Worm (Caenorhabditis elegans) whole organism, L1 larva: Measurements from ENCODE around the gene T25B9.1.

Experiments used
- C16A3.4 ChIP-seq: fragments of 150-350 bp; optimal IDR thresholded peaks from 2 replicates; lab custom pipeline; 2014; ENCODE audit warnings: missing biosample characterization, missing genetic modification characterization
- alr-1 ChIP-seq: fragments of 200-800 bp; sonication (Bioruptor generic); optimal IDR thresholded peaks from 2 replicates; lab custom pipeline; 2018; ENCODE audit warnings: borderline replicate concordance, mild to moderate bottlenecking, missing genetic modification characterization, missing compliant biosample characterization
- ama-1 ChIP-seq: fragments of 150-350 bp; optimal IDR thresholded peaks from 2 replicates; lab custom pipeline; 2014
- ces-1 ChIP-seq: fragments of 150-350 bp; optimal IDR thresholded peaks from 2 replicates; lab custom pipeline; 2014; ENCODE audit warnings: missing biosample characterization, missing genetic modification reagents, missing genetic modification characterization
- dpl-1 ChIP-seq, 3 experiments: fragments of 150-350 bp in 2 of 3; sonication (generic microtip) in 1 of 3; optimal IDR thresholded peaks; 2 replicates each; lab custom pipeline; 2014 to 2017; ENCODE audit warnings: missing biosample characterization in 3 of 3, missing genetic modification characterization in 3 of 3, missing genetic modification reagents in 3 of 3
- efl-1 ChIP-seq, 4 experiments: fragments of 150-350 bp; optimal IDR thresholded peaks in 3 of 4; peaks in 1 of 4; 1 replicate in 1 of 4; 2 replicates in 3 of 4; lab custom pipeline; 2014; ENCODE audit warnings: missing biosample characterization in 2 of 4, missing genetic modification characterization in 2 of 4, missing genetic modification reagents in 2 of 4
- efl-3 ChIP-seq: fragments of 200-800 bp; sonication (Bioruptor generic); optimal IDR thresholded peaks from 2 replicates; lab custom pipeline; 2018; ENCODE audit warnings: mild to moderate bottlenecking, missing genetic modification characterization, missing compliant biosample characterization
- elt-2 ChIP-seq: sonication (generic microtip); optimal IDR thresholded peaks from 2 replicates; lab custom pipeline; 2016; ENCODE audit warnings: missing genetic modification characterization, mild to moderate bottlenecking, inconsistent platforms, missing compliant biosample characterization, missing genetic modification reagents
- fkh-4 ChIP-seq: sonication (generic microtip); optimal IDR thresholded peaks from 2 replicates; lab custom pipeline; 2016; ENCODE audit warnings: missing compliant biosample characterization, missing genetic modification characterization, borderline replicate concordance
- grh-1 ChIP-seq: fragments of 200-800 bp; sonication (Bioruptor generic); IDR thresholded peaks from 2 replicates; pipeline ENCODE4 v1.3.6; 2022; ENCODE audit warnings: missing genetic modification reagents, missing genetic modification characterization, missing compliant biosample characterization
- hpl-2 ChIP-seq: fragments of 150-350 bp; optimal IDR thresholded peaks from 2 replicates; lab custom pipeline; 2014; ENCODE audit warnings: missing biosample characterization, missing genetic modification reagents, missing genetic modification characterization
- lin-14 ChIP-seq: fragments of 200-800 bp; sonication (Bioruptor generic); optimal IDR thresholded peaks from 2 replicates; lab custom pipeline; 2018; ENCODE audit warnings: mild to moderate bottlenecking, missing genetic modification characterization, moderate library complexity, missing compliant biosample characterization
- lin-15B ChIP-seq: fragments of 150-350 bp; sonication (generic microtip); optimal IDR thresholded peaks from 3 replicates; lab custom pipeline; 2014; ENCODE audit warnings: missing biosample characterization, missing genetic modification characterization
- lin-35 ChIP-seq, 2 experiments: fragments of 150-350 bp; optimal IDR thresholded peaks; 2 replicates each; lab custom pipeline; 2014; ENCODE audit warnings: missing biosample characterization in 2 of 2, missing genetic modification characterization in 2 of 2, missing genetic modification reagents in 2 of 2
- lin-39 ChIP-seq: fragments of 150-350 bp; optimal IDR thresholded peaks from 2 replicates; lab custom pipeline; 2014; ENCODE audit warnings: missing biosample characterization, missing genetic modification reagents, missing genetic modification characterization
- lir-3 ChIP-seq: sonication (generic microtip); optimal IDR thresholded peaks from 2 replicates; lab custom pipeline; 2016; ENCODE audit warnings: mild to moderate bottlenecking, missing genetic modification characterization, moderate library complexity, missing compliant biosample characterization; ENCODE audit not compliant: poor library complexity
- lsy-2 ChIP-seq, 2 experiments: fragments of 150-350 bp; optimal IDR thresholded peaks; 2 replicates each; lab custom pipeline; 2014; ENCODE audit warnings: missing biosample characterization in 2 of 2, missing genetic modification characterization in 2 of 2
- nhr-76 ChIP-seq: sonication (generic microtip); optimal IDR thresholded peaks from 2 replicates; lab custom pipeline; 2017; ENCODE audit warnings: missing biosample characterization, missing genetic modification characterization
- nhr-77 ChIP-seq: fragments of 150-350 bp; optimal IDR thresholded peaks from 2 replicates; lab custom pipeline; 2014; ENCODE audit warnings: missing biosample characterization, missing genetic modification characterization
- pqm-1 ChIP-seq: sonication (generic microtip); optimal IDR thresholded peaks from 3 replicates; lab custom pipeline; 2017; ENCODE audit warnings: missing biosample characterization, missing genetic modification characterization
- rnt-1 ChIP-seq: sonication (generic microtip); optimal IDR thresholded peaks from 2 replicates; lab custom pipeline; 2016; ENCODE audit warnings: mild to moderate bottlenecking, missing genetic modification characterization, moderate library complexity, missing compliant biosample characterization
- swsn-7 ChIP-seq: sonication (generic microtip); optimal IDR thresholded peaks from 2 replicates; lab custom pipeline; 2016; ENCODE audit warnings: missing genetic modification characterization, missing compliant biosample characterization
- unc-130 ChIP-seq: fragments of 150-350 bp; optimal IDR thresholded peaks from 2 replicates; lab custom pipeline; 2017; ENCODE audit warnings: missing biosample characterization, missing genetic modification characterization, inconsistent platforms
- unc-62 ChIP-seq: fragments of 150-350 bp; optimal IDR thresholded peaks from 2 replicates; lab custom pipeline; 2014; ENCODE audit warnings: missing biosample characterization, missing genetic modification reagents, missing genetic modification characterization
- unc-86 ChIP-seq: sonication (generic microtip); optimal IDR thresholded peaks from 2 replicates; lab custom pipeline; 2016; ENCODE audit warnings: missing genetic modification characterization, missing compliant biosample characterization
- vab-15 ChIP-seq: sonication (generic microtip); optimal IDR thresholded peaks from 2 replicates; lab custom pipeline; 2017; ENCODE audit warnings: missing genotype, mild to moderate bottlenecking, missing genetic modification characterization, missing compliant biosample characterization
- xbp-1 ChIP-seq: sonication (generic microtip); optimal IDR thresholded peaks from 2 replicates; lab custom pipeline; 2016; ENCODE audit warnings: missing genetic modification characterization, missing compliant biosample characterization
- zag-1 ChIP-seq: fragments of 150-350 bp; optimal IDR thresholded peaks from 2 replicates; lab custom pipeline; 2014; ENCODE audit warnings: missing biosample characterization, missing genetic modification characterization
- zip-4 ChIP-seq: fragments of 200-800 bp; sonication (Bioruptor generic); optimal IDR thresholded peaks from 2 replicates; lab custom pipeline; 2018; ENCODE audit warnings: mild to moderate bottlenecking, missing genetic modification characterization, moderate library complexity, missing compliant biosample characterization
- ztf-4 ChIP-seq: fragments of 150-350 bp; optimal IDR thresholded peaks from 2 replicates; lab custom pipeline; 2014; ENCODE audit warnings: missing biosample characterization, missing genetic modification characterization

Gene T25B9.1

ce11 chrIV:10771296-10771695 lies 21.4 kb upstream of the T25B9.1 start:
- TF ChIP-seq C16A3.4 (no peak), lin-15B (tag; lab: Kevin White, UChicago) (no peak), vab-15 (no peak), lin-39 (no peak), grh-1 (GFP tag; lab: Robert Waterston, UW) (no peak), efl-1 (optimal IDR thresholded peaks at IDR 0.05; lab: Kevin White, UChicago) (no peak), efl-1 (GFP tag; optimal IDR thresholded peaks at IDR 0.05 in 1 of 2; lab: Kevin White, UChicago) (no peak), hpl-2 (no peak), efl-3 (no peak)

ce11 chrIV:10769353-10769752 lies 19.4 kb upstream of the T25B9.1 start, which contains the start of gene T25B9.9:
TSS of gene T25B9.9 (plus strand) at chrIV:10769653.
- TF ChIP-seq lir-3 (tag; lab: Kevin White, UChicago) (no peak), fkh-4 (tag; lab: Kevin White, UChicago) (no peak), zip-4 (GFP tag; lab: Kevin White, UChicago) (no peak), lin-15B (tag; lab: Kevin White, UChicago) (no peak), unc-62 (GFP tag; lab: Kevin White, UChicago) (no peak), efl-3 (no peak), ama-1 (no peak), zag-1 (tag; lab: Kevin White, UChicago) (no peak), xbp-1 (tag; lab: Kevin White, UChicago) (no peak), ces-1 (no peak), swsn-7 (tag; lab: Kevin White, UChicago) (no peak), elt-2 (tag; lab: Kevin White, UChicago) (no peak)

- TF ChIP-seq lin-35 (GFP tag; optimal IDR thresholded peaks at IDR 0.05; lab: Kevin White, UChicago) = peak; percentile 1 to 44
- TF ChIP-seq dpl-1 (GFP tag; optimal IDR thresholded peaks at IDR 0.05; lab: Kevin White, UChicago) = peak in 2 of 3 experiments; percentile 40 to 58
- TF ChIP-seq lsy-2 (tag; optimal IDR thresholded peaks at IDR 0.05; lab: Kevin White, UChicago) = peak in 1 of 2 experiments; percentile 18
- no peak for TF ChIP-seq elt-2 (tag; lab: Kevin White, UChicago)
- TF ChIP-seq rnt-1 = peak; percentile 23
- no peak for TF ChIP-seq efl-3
- TF ChIP-seq lin-14 (GFP tag; lab: Kevin White, UChicago) = peak; percentile 19
- peak in 1 of 2 experiments; percentile 42 for TF ChIP-seq efl-1 (optimal IDR thresholded peaks at IDR 0.05; lab: Kevin White, UChicago)
- TF ChIP-seq efl-1 (GFP tag; optimal IDR thresholded peaks at IDR 0.05 in 1 of 2; lab: Kevin White, UChicago) = peak; percentile 61 to 93
- TF ChIP-seq, all 84 proteins: peak for 6
These were observed 18.2 kb upstream of the T25B9.1 start, which contains the start of gene T25B9.8 for ce11 chrIV:10768146-10768636. TSS of gene T25B9.8 (minus strand) at chrIV:10768196.

- no peak for TF ChIP-seq ama-1
- TF ChIP-seq efl-1 (optimal IDR thresholded peaks at IDR 0.05; lab: Kevin White, UChicago) = no peak
- peak in 1 of 2 experiments; percentile 4 for TF ChIP-seq efl-1 (GFP tag; optimal IDR thresholded peaks at IDR 0.05 in 1 of 2; lab: Kevin White, UChicago)
These were observed 16.1 kb upstream of the T25B9.1 start for ce11 chrIV:10766071-10766470.

- no peak for TF ChIP-seq nhr-76 (tag; lab: Kevin White, UChicago)
- no peak for TF ChIP-seq lin-14 (GFP tag; lab: Kevin White, UChicago)
- no peak for TF ChIP-seq lsy-2 (tag; optimal IDR thresholded peaks at IDR 0.05; lab: Kevin White, UChicago)
- TF ChIP-seq ztf-4 (tag; lab: Kevin White, UChicago) = no peak
- TF ChIP-seq nhr-77 (tag; lab: Kevin White, UChicago) = no peak
- TF ChIP-seq efl-1 (optimal IDR thresholded peaks at IDR 0.05; lab: Kevin White, UChicago) = no peak
- no peak for TF ChIP-seq efl-1 (GFP tag; optimal IDR thresholded peaks at IDR 0.05 in 1 of 2; lab: Kevin White, UChicago)
- no peak for TF ChIP-seq unc-86 (tag; lab: Kevin White, UChicago)
These were observed 15.1 kb upstream of the T25B9.1 start, which contains the start of gene T25B9.12 for ce11 chrIV:10765053-10765452. TSS of gene T25B9.12 (plus strand) at chrIV:10765353.

- TF ChIP-seq hpl-2 (no peak), ces-1 (no peak), C16A3.4 (no peak), fkh-4 (tag; lab: Kevin White, UChicago) (no peak), grh-1 (GFP tag; lab: Robert Waterston, UW) (no peak), pqm-1 (no peak), unc-130 (tag; lab: Kevin White, UChicago) (no peak), elt-2 (tag; lab: Kevin White, UChicago) (no peak), alr-1 (tag; lab: Kevin White, UChicago) (no peak), lin-14 (GFP tag; lab: Kevin White, UChicago) (no peak)
These were observed 14.3 kb upstream of the T25B9.1 start, which contains the start of gene T25B9.11 for ce11 chrIV:10764206-10764605. TSS of gene T25B9.11 (plus strand) at chrIV:10764506.
